Fruit fly (Drosophila melanogaster): ENCODE measurements around the gene Ca-alpha1T.

- no peak for TF ChIP-seq h (optimal IDR thresholded peaks at IDR 0.05)
- TF ChIP-seq Sin3A (optimal IDR thresholded peaks at IDR 0.05) = no peak
- TF ChIP-seq psq (optimal IDR thresholded peaks at IDR 0.05) = no peak
These were observed 98.2 kb downstream of the Ca-alpha1T start for dm6 chrX:6094078-6094477.
